Worm (Caenorhabditis elegans) whole organism, L2 larva: ENCODE data around the gene F49C5.11.
A peak's percentile ranks its signal among the peaks of the same experiment; 100 is the strongest.
"Not testable (repeated sequence)": the region's sequence is repeated elsewhere in the genome, so short reads cannot be mapped to it uniquely, and the experiment has no call there.

Experiments
- ZK546.5 ChIP-seq: sonication (generic microtip); optimal IDR thresholded peaks from 2 replicates; lab custom pipeline; 2017; ENCODE audit warnings: missing biosample characterization, missing genetic modification characterization
- alr-1 ChIP-seq: fragments of 150-350 bp; optimal IDR thresholded peaks from 2 replicates; lab custom pipeline; 2014; ENCODE audit warnings: missing biosample characterization, missing genetic modification characterization
- aly-2 ChIP-seq: fragments of 150-350 bp; optimal IDR thresholded peaks from 2 replicates; lab custom pipeline; 2014; ENCODE audit warnings: missing biosample characterization, missing genetic modification characterization
- blmp-1 ChIP-seq: sonication (generic microtip); optimal IDR thresholded peaks from 2 replicates; lab custom pipeline; 2017; ENCODE audit warnings: missing genetic modification characterization, mild to moderate bottlenecking, missing compliant biosample characterization, antibody characterized with exemption, moderate library complexity; ENCODE audit not compliant: insufficient read depth
- ceh-16 ChIP-seq: fragments of 150-350 bp; optimal IDR thresholded peaks from 2 replicates; lab custom pipeline; 2014; ENCODE audit warnings: missing biosample characterization, missing genetic modification characterization
- dmd-4 ChIP-seq: sonication (generic microtip); optimal IDR thresholded peaks from 2 replicates; lab custom pipeline; 2017; ENCODE audit warnings: missing biosample characterization, missing genetic modification characterization
- egl-27 ChIP-seq: sonication (generic microtip); optimal IDR thresholded peaks from 3 replicates; lab custom pipeline; 2017; ENCODE audit warnings: missing biosample characterization, missing genetic modification reagents, missing genetic modification characterization
- elt-3 ChIP-seq: sonication (generic microtip); optimal IDR thresholded peaks from 2 replicates; lab custom pipeline; 2017; ENCODE audit warnings: missing biosample characterization, missing genetic modification characterization
- fos-1 ChIP-seq: fragments of 150-350 bp; optimal IDR thresholded peaks from 2 replicates; lab custom pipeline; 2014; ENCODE audit warnings: missing biosample characterization, missing genetic modification characterization
- gmeb-1 ChIP-seq: fragments of 150-350 bp; optimal IDR thresholded peaks from 2 replicates; lab custom pipeline; 2014; ENCODE audit warnings: missing biosample characterization, missing genetic modification characterization
- lsy-2 ChIP-seq, 2 experiments: fragments of 150-350 bp in 1 of 2; sonication (generic microtip) in 1 of 2; optimal IDR thresholded peaks; 2 replicates each; lab custom pipeline; 2014 to 2017; ENCODE audit warnings: missing biosample characterization in 2 of 2, missing genetic modification characterization in 2 of 2
- nhr-10 ChIP-seq: sonication (generic microtip); optimal IDR thresholded peaks from 2 replicates; lab custom pipeline; 2017; ENCODE audit warnings: missing biosample characterization, missing genetic modification characterization
- nhr-11 ChIP-seq: fragments of 150-350 bp; optimal IDR thresholded peaks from 2 replicates; lab custom pipeline; 2014; ENCODE audit warnings: missing biosample characterization, missing genetic modification characterization
- nhr-12 ChIP-seq: fragments of 150-350 bp; optimal IDR thresholded peaks from 2 replicates; lab custom pipeline; 2014; ENCODE audit warnings: missing biosample characterization, missing genetic modification characterization
- nhr-21 ChIP-seq: fragments of 150-350 bp; optimal IDR thresholded peaks from 2 replicates; lab custom pipeline; 2014; ENCODE audit warnings: missing biosample characterization, missing genetic modification characterization
- nhr-237 ChIP-seq: fragments of 150-350 bp; optimal IDR thresholded peaks from 2 replicates; lab custom pipeline; 2014; ENCODE audit warnings: missing biosample characterization, missing genetic modification characterization
- nhr-25 ChIP-seq: fragments of 150-350 bp; sonication (generic microtip); optimal IDR thresholded peaks from 3 replicates; lab custom pipeline; 2014; ENCODE audit warnings: missing biosample characterization, missing genetic modification characterization
- nhr-6 ChIP-seq: fragments of 150-350 bp; optimal IDR thresholded peaks from 2 replicates; lab custom pipeline; 2014; ENCODE audit warnings: missing biosample characterization, missing genetic modification characterization
- peb-1 ChIP-seq: fragments of 150-350 bp; optimal IDR thresholded peaks from 2 replicates; lab custom pipeline; 2014; ENCODE audit warnings: missing biosample characterization, missing genetic modification characterization
- sem-4 ChIP-seq: fragments of 150-350 bp; optimal IDR thresholded peaks from 2 replicates; lab custom pipeline; 2014; ENCODE audit warnings: missing biosample characterization, missing genetic modification reagents, missing genetic modification characterization
- sma-3 ChIP-seq: sonication (generic microtip); optimal IDR thresholded peaks from 2 replicates; lab custom pipeline; 2016; ENCODE audit warnings: missing genetic modification reagents, missing genetic modification characterization, missing compliant biosample characterization
- unc-39 ChIP-seq: fragments of 150-350 bp; optimal IDR thresholded peaks from 2 replicates; lab custom pipeline; 2014; ENCODE audit warnings: missing biosample characterization, missing genetic modification characterization
- unc-55 ChIP-seq: fragments of 150-350 bp; sonication (generic microtip); optimal IDR thresholded peaks from 3 replicates; lab custom pipeline; 2014; ENCODE audit warnings: missing biosample characterization, missing genetic modification reagents, missing genetic modification characterization
- unc-62 ChIP-seq: fragments of 150-350 bp; optimal IDR thresholded peaks from 2 replicates; lab custom pipeline; 2014; ENCODE audit warnings: missing biosample characterization, missing genetic modification reagents, missing genetic modification characterization
- zag-1 ChIP-seq: fragments of 150-350 bp; optimal IDR thresholded peaks from 2 replicates; lab custom pipeline; 2014; ENCODE audit warnings: missing biosample characterization, missing genetic modification characterization
- ztf-11 ChIP-seq: sonication (generic microtip); optimal IDR thresholded peaks from 2 replicates; lab custom pipeline; 2017; ENCODE audit warnings: missing biosample characterization, missing genetic modification characterization
- ztf-4 ChIP-seq: fragments of 150-350 bp; optimal IDR thresholded peaks from 2 replicates; lab custom pipeline; 2014; ENCODE audit warnings: missing biosample characterization, missing genetic modification characterization

Gene F49C5.11

DNA sequence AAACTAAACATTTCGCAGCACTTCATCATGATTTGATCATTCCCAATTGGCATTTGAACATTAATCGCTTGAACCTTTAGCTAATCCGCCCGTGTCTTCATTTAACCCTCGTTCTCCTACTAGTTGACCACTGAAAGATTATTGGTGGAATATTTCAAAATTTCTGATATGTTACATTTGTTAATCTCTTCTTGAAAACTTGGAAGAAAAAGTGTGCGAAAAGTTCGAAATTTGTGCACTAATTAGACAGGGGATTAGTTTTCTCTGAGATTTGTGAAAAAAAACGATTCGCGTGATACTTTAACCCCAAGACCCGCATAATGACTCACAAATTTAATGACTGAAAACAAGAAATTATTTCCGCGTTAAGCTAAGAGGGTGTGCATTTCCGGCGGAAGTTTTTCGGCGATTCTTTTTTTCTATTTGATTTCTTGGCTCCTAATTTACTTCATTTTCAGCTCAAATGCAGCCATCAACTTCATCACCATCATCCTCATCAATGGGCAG, 20.3 kb upstream of the F49C5.11 start, which contains the start of gene nimk-1:
TSS of gene nimk-1 (plus strand) at position 457 of the 507 bp plus-strand sequence.
- TF ChIP-seq unc-62 (GFP tag; lab: Kevin White, UChicago): no peak
- no peak for TF ChIP-seq nhr-237 (tag; lab: Kevin White, UChicago)
- TF ChIP-seq sem-4 (tag; lab: Kevin White, UChicago): no peak
- TF ChIP-seq blmp-1: no peak
- no peak for TF ChIP-seq peb-1 (tag; lab: Kevin White, UChicago)
- TF ChIP-seq nhr-6: no peak
- no peak for TF ChIP-seq lsy-2 (tag; optimal IDR thresholded peaks at IDR 0.05; lab: Kevin White, UChicago)
- TF ChIP-seq dmd-4 (tag; lab: Kevin White, UChicago): no peak
- TF ChIP-seq, all 48 proteins: peak for 0

DNA sequence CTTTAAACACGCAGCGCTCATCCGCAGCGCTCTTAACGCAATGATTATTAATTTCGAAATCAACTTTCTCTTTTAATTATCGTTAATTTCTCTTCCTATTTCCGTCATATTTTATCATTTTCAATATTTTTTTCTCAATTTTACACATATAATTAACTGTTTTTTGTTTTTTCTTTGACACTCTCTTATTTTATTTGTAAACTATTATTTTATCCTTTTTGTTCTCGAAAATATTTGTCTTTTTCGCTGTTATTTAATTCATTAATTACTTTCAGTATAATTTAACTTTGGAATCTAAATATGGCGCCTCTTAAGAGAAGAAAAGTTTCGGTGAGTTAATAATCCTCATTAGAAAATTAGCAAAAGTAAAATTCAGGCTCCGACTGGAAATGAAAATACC, 19.5 kb upstream of the F49C5.11 start, which contains the start of gene F49C5.3:
TSS of gene F49C5.3 (plus strand) at position 301 of the 400 bp plus-strand sequence.
- not testable (repeated sequence) for TF ChIP-seq elt-3 (tag; lab: Kevin White, UChicago); peb-1 (tag; lab: Kevin White, UChicago); nhr-11

DNA sequence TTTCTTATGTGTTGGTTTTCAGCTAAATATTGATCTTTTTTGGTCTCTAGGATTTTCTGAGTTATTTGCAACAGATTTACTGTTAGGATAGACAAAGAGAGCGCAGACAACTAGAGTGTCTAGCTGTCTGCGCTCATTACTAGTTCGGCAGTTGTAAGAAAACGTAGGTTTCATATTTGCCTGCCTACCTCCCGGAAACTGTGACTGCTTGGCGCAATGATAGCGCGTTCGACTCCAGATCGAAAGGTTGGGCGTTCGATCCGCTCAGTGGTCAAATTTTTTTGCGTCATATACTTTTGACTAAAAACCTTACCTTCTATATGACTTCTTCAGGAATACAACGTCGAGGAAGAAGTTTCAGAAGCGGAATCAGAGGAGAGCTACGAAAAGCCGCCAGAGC, 16.3 kb upstream of the F49C5.11 start:
- TF ChIP-seq ztf-4 (tag; lab: Kevin White, UChicago): no peak
- no peak for TF ChIP-seq blmp-1
- no peak for TF ChIP-seq aly-2 (tag; lab: Kevin White, UChicago)
- no peak for TF ChIP-seq nhr-25 (tag; lab: Kevin White, UChicago)
- no peak for TF ChIP-seq zag-1 (tag; lab: Kevin White, UChicago)

DNA sequence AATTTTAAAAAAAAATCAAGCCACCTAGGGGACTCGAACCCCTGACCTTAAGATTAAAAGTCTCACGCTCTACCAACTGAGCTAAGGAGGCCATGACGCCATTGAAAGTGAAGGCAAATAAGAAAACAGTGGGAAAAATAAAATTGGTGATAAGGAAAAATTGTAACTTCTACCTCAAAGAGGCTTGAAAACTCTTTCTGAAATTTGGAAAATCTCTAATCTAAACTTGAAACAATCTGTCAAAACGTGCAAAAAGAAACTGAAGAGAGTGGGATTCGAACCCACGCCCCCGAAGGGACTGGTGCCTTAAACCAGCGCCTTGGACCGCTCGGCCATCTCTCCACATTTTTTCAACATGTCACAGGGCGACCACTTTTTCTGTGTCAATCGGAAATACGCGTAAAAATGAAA, 14.0 kb upstream of the F49C5.11 start:
- TF ChIP-seq sma-3 (GFP tag; lab: Kevin White, UChicago): peak; percentile 5
- TF ChIP-seq nhr-21 (tag; lab: Kevin White, UChicago): peak; percentile 7
- TF ChIP-seq fos-1 (tag; lab: Kevin White, UChicago): peak; percentile 39

DNA sequence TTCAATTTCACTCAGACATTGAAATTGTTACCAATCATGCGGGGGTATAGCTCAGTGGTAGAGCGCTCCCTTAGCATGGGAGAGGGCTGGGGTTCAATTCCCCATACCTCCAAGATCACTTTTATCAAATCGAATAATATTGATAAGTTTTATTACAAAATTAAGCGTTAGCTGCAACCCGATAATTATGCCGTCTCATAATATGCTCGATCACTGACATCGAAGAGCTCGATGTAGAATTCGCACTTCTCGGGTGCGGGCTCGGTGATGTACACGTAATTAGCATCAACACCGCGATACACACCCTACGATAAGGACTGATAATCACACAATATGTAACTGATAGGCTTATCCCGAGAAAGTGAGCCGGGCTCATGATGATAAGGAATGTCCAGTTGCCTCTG, 13.1 kb upstream of the F49C5.11 start:
- TF ChIP-seq fos-1 (tag; lab: Kevin White, UChicago) (peak; percentile 33), peb-1 (tag; lab: Kevin White, UChicago) (no peak)

DNA sequence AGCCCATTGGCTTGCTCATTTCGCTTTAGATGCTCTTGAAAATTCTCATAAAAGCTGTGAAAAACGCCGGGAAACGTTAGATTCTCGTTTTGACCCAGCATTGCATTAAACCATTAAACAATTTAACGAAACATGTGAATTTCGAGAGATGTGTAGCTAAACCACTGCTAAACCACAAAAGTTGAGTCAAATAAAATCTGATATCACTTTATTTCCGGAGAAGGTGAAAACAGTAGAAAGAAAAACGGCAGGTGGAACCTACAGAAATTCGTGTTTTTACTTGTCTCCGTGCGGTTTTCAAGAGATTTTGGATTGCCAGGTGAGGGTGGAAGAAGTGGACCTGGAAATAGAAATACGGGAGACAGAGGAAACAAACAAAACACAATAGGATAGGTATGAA, 11.1 kb upstream of the F49C5.11 start, which contains the start of gene F49C5.9:
TSS of gene F49C5.9 (minus strand) at position 101 of the 400 bp plus-strand sequence.
- TF ChIP-seq ztf-4 (tag; lab: Kevin White, UChicago) (no peak), blmp-1 (no peak), fos-1 (tag; lab: Kevin White, UChicago) (no peak), gmeb-1 (no peak), sem-4 (tag; lab: Kevin White, UChicago) (no peak), nhr-6 (no peak), nhr-12 (tag; lab: Kevin White, UChicago) (no peak), unc-55 (GFP tag; lab: Kevin White, UChicago) (no peak), elt-3 (tag; lab: Kevin White, UChicago) (no peak), ZK546.5 (tag; lab: Kevin White, UChicago) (no peak), nhr-10 (tag; lab: Kevin White, UChicago) (no peak)
- TF ChIP-seq, all 48 proteins: peak for 0

DNA sequence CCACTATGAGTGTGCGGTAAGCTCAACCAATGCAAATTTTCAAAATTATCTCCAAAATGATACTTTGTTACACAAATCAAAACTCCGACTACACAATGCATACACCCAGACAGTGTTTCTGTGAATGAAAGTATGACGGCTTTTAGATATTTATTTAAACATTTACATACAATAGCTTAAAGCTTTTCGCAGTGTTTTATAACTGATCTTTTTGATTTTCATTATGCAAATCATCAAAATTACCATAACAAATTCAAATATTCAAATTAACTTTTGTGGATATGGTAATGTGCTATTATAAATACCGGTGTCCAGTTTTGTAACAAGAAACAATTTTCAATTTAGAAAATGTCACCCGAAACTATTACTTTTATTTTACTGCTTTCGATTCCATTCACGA, 9.3 kb upstream of the F49C5.11 start, which contains the start of the genes F49C5.5 and F49C5.10:
TSS of gene F49C5.5 (minus strand) at position 101 of the 400 bp plus-strand sequence.
TSS of gene F49C5.10 (plus strand) at position 344 of the 400 bp plus-strand sequence.
- no peak for TF ChIP-seq unc-62 (GFP tag; lab: Kevin White, UChicago)
- TF ChIP-seq sma-3 (GFP tag; lab: Kevin White, UChicago): no peak
- no peak for TF ChIP-seq ztf-11 (tag; lab: Kevin White, UChicago)
- TF ChIP-seq lsy-2 (tag; optimal IDR thresholded peaks at IDR 0.05; lab: Kevin White, UChicago): no peak
- TF ChIP-seq alr-1 (tag; lab: Kevin White, UChicago): no peak
- no peak for TF ChIP-seq unc-39 (tag; lab: Kevin White, UChicago)
- TF ChIP-seq nhr-6: no peak
- TF ChIP-seq nhr-12 (tag; lab: Kevin White, UChicago): no peak
- TF ChIP-seq, all 48 proteins: peak for 0

DNA sequence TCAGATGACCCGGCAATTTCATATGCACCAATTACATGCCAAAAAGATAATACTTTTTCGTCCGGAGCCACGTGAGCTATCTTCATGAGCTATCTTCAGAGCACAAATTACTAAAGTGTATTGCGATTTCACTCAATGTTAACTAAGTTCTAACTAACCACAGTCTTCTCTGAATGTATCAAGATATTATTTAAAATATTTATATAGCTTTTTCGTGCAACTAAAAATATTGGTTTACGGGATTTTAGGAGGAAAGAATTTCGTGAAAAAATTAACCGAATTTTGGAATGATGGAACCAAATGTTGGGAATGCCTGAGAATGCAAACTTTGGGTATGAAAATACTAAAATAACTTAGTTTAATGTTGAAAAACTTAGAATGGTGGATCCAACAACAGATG, 8.1 kb upstream of the F49C5.11 start, which contains the start of gene F49C5.16:
TSS of gene F49C5.16 (plus strand) at position 301 of the 400 bp plus-strand sequence.
- TF ChIP-seq nhr-12 (tag; lab: Kevin White, UChicago) (no peak), aly-2 (tag; lab: Kevin White, UChicago) (no peak), gmeb-1 (no peak), unc-55 (GFP tag; lab: Kevin White, UChicago) (no peak), nhr-10 (tag; lab: Kevin White, UChicago) (no peak), egl-27 (no peak), blmp-1 (no peak), ceh-16 (no peak), nhr-237 (tag; lab: Kevin White, UChicago) (no peak), peb-1 (tag; lab: Kevin White, UChicago) (no peak), dmd-4 (tag; lab: Kevin White, UChicago) (no peak), nhr-25 (tag; lab: Kevin White, UChicago) (no peak)
